Fruit fly (Drosophila melanogaster) whole organism, prepupa: ENCODE data around the gene Lcp65Ad.

ENCODE experiments used
- Blimp-1 ChIP-seq: fragments of 200-800 bp; sonication (Bioruptor generic); optimal IDR thresholded peaks from 3 replicates; lab custom pipeline; 2017; ENCODE audit warnings: missing biosample characterization, missing genetic modification characterization, mild to moderate bottlenecking, moderate library complexity, missing genetic modification reagents
- CG11762 ChIP-seq: fragments of 200-800 bp; sonication (Bioruptor generic); optimal IDR thresholded peaks from 3 replicates; lab custom pipeline; 2016; ENCODE audit warnings: missing biosample characterization, missing genetic modification characterization; ENCODE audit not compliant: insufficient read depth
- CG31627 ChIP-seq: fragments of 200-800 bp; sonication (Bioruptor generic); optimal IDR thresholded peaks from 3 replicates; lab custom pipeline; 2016; ENCODE audit warnings: missing biosample characterization, missing genetic modification characterization
- CG34406 ChIP-seq: fragments of 200-800 bp; sonication (Bioruptor generic); optimal IDR thresholded peaks from 3 replicates; lab custom pipeline; 2016; ENCODE audit warnings: missing biosample characterization, missing genetic modification characterization
- CG8119 ChIP-seq: fragments of 200-800 bp; sonication (Bioruptor generic); IDR thresholded peaks from 3 replicates; pipeline ENCODE4 v1.3.6; 2022; ENCODE audit warnings: missing biosample characterization, missing genetic modification characterization
- CG8319 ChIP-seq: fragments of 200-800 bp; sonication (Bioruptor generic); optimal IDR thresholded peaks from 3 replicates; lab custom pipeline; 2016; ENCODE audit warnings: missing biosample characterization, missing genetic modification characterization
- CG9139 ChIP-seq: fragments of 200-800 bp; sonication (Bioruptor generic); optimal IDR thresholded peaks from 3 replicates; lab custom pipeline; 2017; ENCODE audit warnings: missing biosample characterization, mild to moderate bottlenecking, missing genetic modification characterization
- Gug ChIP-seq: fragments of 200-800 bp; sonication (Bioruptor generic); IDR thresholded peaks from 2 replicates; pipeline ENCODE4 v1.3.6; 2022; ENCODE audit warnings: missing biosample characterization, missing genetic modification characterization
- Smox ChIP-seq: fragments of 200-800 bp; sonication (Bioruptor generic); optimal IDR thresholded peaks from 3 replicates; lab custom pipeline; 2016; ENCODE audit warnings: missing biosample characterization, missing genetic modification characterization
- Sox15 ChIP-seq: fragments of 200-800 bp; sonication (Bioruptor generic); optimal IDR thresholded peaks from 3 replicates; lab custom pipeline; 2016; ENCODE audit warnings: missing biosample characterization, missing genetic modification characterization
- pdm3 ChIP-seq: fragments of 200-800 bp; sonication (Bioruptor generic); optimal IDR thresholded peaks from 3 replicates; lab custom pipeline; 2016; ENCODE audit warnings: missing biosample characterization, missing genetic modification characterization
- ss ChIP-seq, 2 experiments: fragments of 200-800 bp; sonication (Bioruptor generic); optimal IDR thresholded peaks; 2 replicates in 1 of 2; 3 replicates in 1 of 2; lab custom pipeline; 2017 to 2018; ENCODE audit warnings: mild to moderate bottlenecking in 2 of 2, missing biosample characterization in 2 of 2, missing genetic modification characterization in 2 of 2, moderate library complexity in 1 of 2

- no peak for TF ChIP-seq CG34406
- TF ChIP-seq CG9139 = no peak
- no peak for TF ChIP-seq CG11762 (GFP tag; lab: Kevin White, UChicago)
- no peak for TF ChIP-seq Sox15 (GFP tag; lab: Kevin White, UChicago)
- TF ChIP-seq ss (GFP tag; optimal IDR thresholded peaks at IDR 0.05; lab: Kevin White, UChicago) = no peak
- no peak for TF ChIP-seq Blimp-1 (GFP tag; lab: Kevin White, UChicago)
- no peak for TF ChIP-seq CG8119 (GFP tag; lab: Robert Waterston, UW)
- TF ChIP-seq Gug = no peak
- no peak for TF ChIP-seq CG31627 (GFP tag; lab: Kevin White, UChicago)
- TF ChIP-seq pdm3 = no peak
- TF ChIP-seq CG8319 (GFP tag; lab: Kevin White, UChicago) = no peak
- TF ChIP-seq Smox (GFP tag; lab: Kevin White, UChicago) = no peak
These were observed 12.3 kb upstream of the Lcp65Ad start, which contains the start of gene Lcp65Ag3 for dm6 chr3L:6130944-6131343.
